Worm (Caenorhabditis elegans): ENCODE measurements around the gene scb-1.

DNA sequence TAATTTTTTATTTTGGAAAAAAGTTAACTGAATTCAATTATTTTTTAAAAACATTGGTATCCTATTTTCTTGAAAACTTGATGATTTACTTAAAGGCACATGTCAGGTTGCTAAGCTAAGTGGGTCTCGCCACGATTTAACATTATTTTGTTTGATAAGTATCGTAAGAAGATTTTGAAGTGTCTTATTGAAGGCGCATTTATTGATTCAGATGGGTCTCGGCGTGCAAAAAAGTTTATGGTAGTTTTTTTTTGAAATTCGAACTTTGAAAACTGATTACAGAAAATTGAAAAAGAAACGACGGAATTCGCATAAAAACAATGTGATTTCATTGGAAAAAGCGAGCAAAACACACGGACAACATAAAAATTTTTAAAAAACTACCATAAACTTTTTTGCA, 36.5 kb downstream of the scb-1 start:
- TF ChIP-seq cog-1 (tag; optimal IDR thresholded peaks at IDR 0.05) (no peak), med-1 (GFP tag; optimal IDR thresholded peaks at IDR 0.05; ENCODE audit: insufficient read depth) (no peak)

Data from whole organism, midembryonic.